Fruit fly (Drosophila melanogaster) whole organism, prepupa: Measurements from ENCODE around the gene Syx4.

Experiments
- Blimp-1 ChIP-seq: fragments of 200-800 bp; sonication (Bioruptor generic); optimal IDR thresholded peaks from 3 replicates; lab custom pipeline; 2017; ENCODE audit warnings: missing biosample characterization, missing genetic modification characterization, mild to moderate bottlenecking, moderate library complexity, missing genetic modification reagents
- CG10631 ChIP-seq: fragments of 200-800 bp; sonication (Bioruptor generic); optimal IDR thresholded peaks from 2 replicates; lab custom pipeline; 2016; ENCODE audit warnings: missing biosample characterization, missing genetic modification characterization
- CG10669 ChIP-seq: fragments of 200-800 bp; sonication (Bioruptor generic); optimal IDR thresholded peaks from 3 replicates; lab custom pipeline; 2018; ENCODE audit warnings: missing biosample characterization, mild to moderate bottlenecking, missing genetic modification characterization, moderate library complexity
- CG11294 ChIP-seq: fragments of 200-800 bp; sonication (Bioruptor generic); IDR thresholded peaks from 2 replicates; pipeline ENCODE4 v1.3.6; 2022; ENCODE audit warnings: missing biosample characterization, missing genetic modification characterization
- CG11762 ChIP-seq: fragments of 200-800 bp; sonication (Bioruptor generic); optimal IDR thresholded peaks from 3 replicates; lab custom pipeline; 2016; ENCODE audit warnings: missing biosample characterization, missing genetic modification characterization; ENCODE audit not compliant: insufficient read depth
- CG11902 ChIP-seq: fragments of 200-800 bp; sonication (Bioruptor generic); optimal IDR thresholded peaks from 3 replicates; lab custom pipeline; 2016; ENCODE audit warnings: missing biosample characterization, missing genetic modification characterization
- CG15336 ChIP-seq: fragments of 200-800 bp; sonication (Bioruptor generic); IDR thresholded peaks from 2 replicates; pipeline ENCODE4 v1.3.6; 2022; ENCODE audit warnings: missing biosample characterization, missing genetic modification characterization
- CG31627 ChIP-seq: fragments of 200-800 bp; sonication (Bioruptor generic); optimal IDR thresholded peaks from 3 replicates; lab custom pipeline; 2016; ENCODE audit warnings: missing biosample characterization, missing genetic modification characterization
- CG34406 ChIP-seq: fragments of 200-800 bp; sonication (Bioruptor generic); optimal IDR thresholded peaks from 3 replicates; lab custom pipeline; 2016; ENCODE audit warnings: missing biosample characterization, missing genetic modification characterization
- CG4318 ChIP-seq: fragments of 200-800 bp; sonication (Bioruptor generic); optimal IDR thresholded peaks from 3 replicates; lab custom pipeline; 2017; ENCODE audit warnings: missing biosample characterization, mild to moderate bottlenecking, missing genetic modification characterization
- CG6163 ChIP-seq: fragments of 200-800 bp; sonication (Bioruptor generic); IDR thresholded peaks from 3 replicates; pipeline ENCODE4 v1.3.6; 2022; ENCODE audit warnings: missing biosample characterization, missing genetic modification characterization
- CG6792 ChIP-seq: fragments of 200-800 bp; sonication (Bioruptor generic); optimal IDR thresholded peaks from 3 replicates; lab custom pipeline; 2016; ENCODE audit warnings: missing biosample characterization, missing genetic modification characterization
- CG6808 ChIP-seq: fragments of 200-800 bp; sonication (Bioruptor generic); optimal IDR thresholded peaks from 3 replicates; lab custom pipeline; 2017; ENCODE audit warnings: missing biosample characterization, missing genetic modification characterization, mild to moderate bottlenecking, moderate library complexity, missing genetic modification reagents
- CG8119 ChIP-seq: fragments of 200-800 bp; sonication (Bioruptor generic); IDR thresholded peaks from 3 replicates; pipeline ENCODE4 v1.3.6; 2022; ENCODE audit warnings: missing biosample characterization, missing genetic modification characterization
- CG8319 ChIP-seq: fragments of 200-800 bp; sonication (Bioruptor generic); optimal IDR thresholded peaks from 3 replicates; lab custom pipeline; 2016; ENCODE audit warnings: missing biosample characterization, missing genetic modification characterization
- CG8632 ChIP-seq: fragments of 200-800 bp; sonication (Bioruptor generic); optimal IDR thresholded peaks from 3 replicates; lab custom pipeline; 2016; ENCODE audit warnings: missing biosample characterization, missing genetic modification characterization
- CG9139 ChIP-seq: fragments of 200-800 bp; sonication (Bioruptor generic); optimal IDR thresholded peaks from 3 replicates; lab custom pipeline; 2017; ENCODE audit warnings: missing biosample characterization, mild to moderate bottlenecking, missing genetic modification characterization
- Eip78C ChIP-seq: fragments of 200-800 bp; sonication (Bioruptor generic); peaks from one replicate; lab custom pipeline; 2016; ENCODE audit warnings: missing biosample characterization, missing genetic modification characterization
- Ets21C ChIP-seq: fragments of 200-800 bp; sonication (Bioruptor generic); optimal IDR thresholded peaks from 3 replicates; lab custom pipeline; 2016; ENCODE audit warnings: missing biosample characterization, missing genetic modification characterization
- Ets96B ChIP-seq: fragments of 200-800 bp; optimal IDR thresholded peaks from 2 replicates; lab custom pipeline; 2019; ENCODE audit warnings: missing biosample characterization, mild to moderate bottlenecking, missing genetic modification characterization, moderate library complexity
- Hr38 ChIP-seq: sonication (Bioruptor generic); optimal IDR thresholded peaks from 2 replicates; lab custom pipeline; 2016; ENCODE audit warnings: missing biosample characterization, missing genetic modification characterization
- Lpt ChIP-seq: fragments of 200-800 bp; sonication (Bioruptor generic); optimal IDR thresholded peaks from 3 replicates; lab custom pipeline; 2016; ENCODE audit warnings: missing biosample characterization, missing genetic modification characterization
- OdsH ChIP-seq: fragments of 200-800 bp; sonication (Bioruptor generic); optimal IDR thresholded peaks from 3 replicates; lab custom pipeline; 2016; ENCODE audit warnings: missing biosample characterization, missing genetic modification characterization
- Sox102F ChIP-seq: fragments of 200-800 bp; sonication (Bioruptor generic); optimal IDR thresholded peaks from 2 replicates; lab custom pipeline; 2016; ENCODE audit warnings: missing biosample characterization, mild to moderate bottlenecking, missing genetic modification characterization
- Sox14 ChIP-seq: fragments of 200-800 bp; sonication (Bioruptor generic); optimal IDR thresholded peaks from 3 replicates; lab custom pipeline; 2016; ENCODE audit warnings: missing biosample characterization, missing genetic modification characterization
- achi ChIP-seq: fragments of 200-800 bp; sonication (Bioruptor generic); optimal IDR thresholded peaks from 3 replicates; lab custom pipeline; 2016; ENCODE audit warnings: missing biosample characterization, missing genetic modification characterization
- acj6 ChIP-seq: fragments of 200-800 bp; sonication (Bioruptor generic); optimal IDR thresholded peaks from 3 replicates; lab custom pipeline; 2016; ENCODE audit warnings: missing biosample characterization, missing genetic modification characterization
- cyc ChIP-seq: fragments of 200-800 bp; sonication (Bioruptor generic); optimal IDR thresholded peaks from 3 replicates; lab custom pipeline; 2016; ENCODE audit warnings: missing biosample characterization, missing genetic modification characterization
- dac ChIP-seq: fragments of 200-800 bp; sonication (Bioruptor generic); optimal IDR thresholded peaks from 2 replicates; lab custom pipeline; 2017; ENCODE audit warnings: missing biosample characterization, mild to moderate bottlenecking, missing genetic modification characterization
- dsx ChIP-seq: fragments of 200-800 bp; optimal IDR thresholded peaks from 3 replicates; lab custom pipeline; 2019; ENCODE audit warnings: missing biosample characterization, mild to moderate bottlenecking, missing genetic modification characterization, moderate library complexity; ENCODE audit not compliant: poor library complexity, severe bottlenecking
- eg ChIP-seq: fragments of 200-800 bp; sonication (Bioruptor generic); IDR thresholded peaks from 3 replicates; pipeline ENCODE4 v1.3.6; 2022; ENCODE audit warnings: missing biosample characterization, missing genetic modification characterization
- esn ChIP-seq: fragments of 200-800 bp; sonication (Bioruptor generic); optimal IDR thresholded peaks from 2 replicates; lab custom pipeline; 2016; ENCODE audit warnings: missing biosample characterization, mild to moderate bottlenecking, missing genetic modification characterization, moderate library complexity
- fd59A ChIP-seq: fragments of 200-800 bp; sonication (Bioruptor generic); optimal IDR thresholded peaks from 2 replicates; lab custom pipeline; 2017; ENCODE audit warnings: missing biosample characterization, mild to moderate bottlenecking, missing genetic modification characterization, missing genetic modification reagents
- fd85E ChIP-seq: fragments of 200-800 bp; sonication (Bioruptor generic); optimal IDR thresholded peaks from 3 replicates; lab custom pipeline; 2016; ENCODE audit warnings: missing biosample characterization, missing genetic modification characterization
- fkh ChIP-seq: fragments of 200-800 bp; sonication (Bioruptor generic); optimal IDR thresholded peaks from 3 replicates; lab custom pipeline; 2017; ENCODE audit warnings: missing biosample characterization, mild to moderate bottlenecking, missing genetic modification characterization, moderate library complexity
- lz ChIP-seq: fragments of 200-800 bp; sonication (Bioruptor generic); optimal IDR thresholded peaks from 3 replicates; lab custom pipeline; 2016; ENCODE audit warnings: missing biosample characterization, missing genetic modification characterization
- net ChIP-seq: fragments of 200-800 bp; sonication (Bioruptor generic); optimal IDR thresholded peaks from 3 replicates; lab custom pipeline; 2016; ENCODE audit warnings: missing biosample characterization, missing genetic modification characterization
- pdm3 ChIP-seq: fragments of 200-800 bp; sonication (Bioruptor generic); optimal IDR thresholded peaks from 3 replicates; lab custom pipeline; 2016; ENCODE audit warnings: missing biosample characterization, missing genetic modification characterization
- svp ChIP-seq: fragments of 200-800 bp; sonication (Bioruptor generic); peaks from one replicate; lab custom pipeline; 2016; ENCODE audit warnings: missing biosample characterization, missing genetic modification characterization
- topi ChIP-seq: fragments of 200-800 bp; sonication (Bioruptor generic); optimal IDR thresholded peaks from 3 replicates; lab custom pipeline; 2016; ENCODE audit warnings: missing biosample characterization, missing genetic modification characterization
- vri ChIP-seq: fragments of 200-800 bp; sonication (Bioruptor generic); optimal IDR thresholded peaks from 3 replicates; lab custom pipeline; 2016; ENCODE audit warnings: missing biosample characterization, mild to moderate bottlenecking, missing genetic modification characterization

Gene Syx4

dm6 chrX:2703693-2704092 lies 40.2 kb downstream of the Syx4 start, which contains the start of gene Ugalt (continued):
- peak; percentile 100 for TF ChIP-seq Eip78C
- TF ChIP-seq CG15336 (GFP tag; lab: Robert Waterston, UW) = peak; percentile 100
- TF ChIP-seq cyc (GFP tag; lab: Kevin White, UChicago) = peak; percentile 100
- TF ChIP-seq CG6808 = peak; percentile 100
- peak; percentile 100 for TF ChIP-seq Sox14 (GFP tag; lab: Kevin White, UChicago)
- TF ChIP-seq CG11294 (GFP tag; lab: Robert Waterston, UW) = peak; percentile 100
- peak; percentile 100 for TF ChIP-seq CG10669 (GFP tag; lab: Kevin White, UChicago)
- TF ChIP-seq CG8319 = peak; percentile 100
- TF ChIP-seq fd85E (GFP tag; lab: Kevin White, UChicago) = peak; percentile 99
- peak; percentile 100 for TF ChIP-seq esn (GFP tag; lab: Kevin White, UChicago)
- peak; percentile 100 for TF ChIP-seq svp
- TF ChIP-seq net (GFP tag; lab: Kevin White, UChicago) = peak; percentile 100
- TF ChIP-seq CG31627 (GFP tag; lab: Kevin White, UChicago) = peak; percentile 100
- TF ChIP-seq achi (GFP tag; lab: Kevin White, UChicago) = peak; percentile 100
- peak; percentile 100 for TF ChIP-seq CG11762 (GFP tag; lab: Kevin White, UChicago)
- TF ChIP-seq fd59A (GFP tag; lab: Kevin White, UChicago) = peak; percentile 100
- TF ChIP-seq CG11902 (GFP tag; lab: Kevin White, UChicago) = peak; percentile 100
- TF ChIP-seq CG6163 = peak; percentile 100
- peak; percentile 100 for TF ChIP-seq CG34406 (GFP tag; lab: Kevin White, UChicago)
- peak; percentile 100 for TF ChIP-seq CG6792 (GFP tag; lab: Kevin White, UChicago)
- TF ChIP-seq dac = peak; percentile 100
- peak; percentile 100 for TF ChIP-seq Sox102F
- peak; percentile 100 for TF ChIP-seq Hr38 (GFP tag; lab: Kevin White, UChicago)
- peak; percentile 100 for TF ChIP-seq CG4318 (GFP tag; lab: Kevin White, UChicago)
- peak; percentile 100 for TF ChIP-seq pdm3 (GFP tag; lab: Kevin White, UChicago)
- peak; percentile 100 for TF ChIP-seq CG10631
- peak; percentile 100 for TF ChIP-seq dsx (GFP tag; lab: Kevin White, UChicago)
- peak; percentile 100 for TF ChIP-seq Ets96B (tag; lab: Kevin White, UChicago)
- TF ChIP-seq Blimp-1 (GFP tag; lab: Kevin White, UChicago) = peak; percentile 100
- TF ChIP-seq acj6 = peak; percentile 100
- TF ChIP-seq CG8632 (GFP tag; lab: Kevin White, UChicago) = peak; percentile 100
- TF ChIP-seq lz (GFP tag; lab: Kevin White, UChicago) = peak; percentile 100
- peak; percentile 100 for TF ChIP-seq Lpt (GFP tag; lab: Kevin White, UChicago)
- peak; percentile 100 for TF ChIP-seq vri
- peak; percentile 100 for TF ChIP-seq CG8119 (GFP tag; lab: Robert Waterston, UW)
- peak; percentile 100 for TF ChIP-seq eg
- peak; percentile 100 for TF ChIP-seq topi (GFP tag; lab: Kevin White, UChicago)

dm6 chrX:2698064-2698894 lies 45.6 kb downstream of the Syx4 start, which contains the start of the genes Spg7 and Lint-O:
Gene Spg7, minus strand, starts transcription at chrX:2698211.
Gene Lint-O, plus strand, starts transcription at chrX:2698701.
- TF ChIP-seq OdsH (GFP tag; lab: Kevin White, UChicago) = no peak
- TF ChIP-seq CG15336 (GFP tag; lab: Robert Waterston, UW) = no peak
- TF ChIP-seq fkh (GFP tag; lab: Kevin White, UChicago) = peak; percentile 70
- no peak for TF ChIP-seq Ets21C (GFP tag; lab: Kevin White, UChicago)
- no peak for TF ChIP-seq dsx (GFP tag; lab: Kevin White, UChicago)
- no peak for TF ChIP-seq vri
- TF ChIP-seq CG9139 (GFP tag; lab: Kevin White, UChicago) = no peak
